Fruit fly (Drosophila melanogaster): ENCODE data around the gene Cht11.
A peak's percentile ranks its signal among the peaks of the same experiment; 100 is the strongest.

The Cht11 gene

DNA sequence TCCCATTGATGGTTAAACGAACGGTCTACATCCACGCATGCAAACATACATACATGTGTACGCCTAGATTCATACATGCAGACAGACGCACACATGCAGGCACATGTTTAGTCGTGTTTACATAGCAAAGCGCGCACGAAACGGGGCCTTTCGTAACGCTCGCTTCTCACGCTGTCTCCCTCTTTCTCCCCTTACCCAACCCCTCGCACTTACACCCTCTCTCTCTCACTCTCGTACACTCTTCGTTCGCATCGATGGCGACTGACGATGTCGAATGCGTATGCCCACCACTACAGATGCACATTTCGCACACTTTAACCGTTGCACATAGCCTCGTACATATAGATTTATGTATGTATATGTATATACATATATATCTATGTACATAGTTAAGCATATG, 16.7 kb upstream of the Cht11 start (continued):
- TF ChIP-seq nerfin-1 (tag; optimal IDR thresholded peaks at IDR 0.05) (peak; percentile 21), CG4707 (GFP tag; optimal IDR thresholded peaks at IDR 0.05) (peak; percentile 7), E2f2 (GFP tag; IDR thresholded peaks at IDR 0.05) (no peak), CG32772 (GFP tag; IDR thresholded peaks at IDR 0.05) (no peak), CG17802 (tag; optimal IDR thresholded peaks at IDR 0.05) (no peak), CG4360 (GFP tag; IDR thresholded peaks at IDR 0.05) (peak; percentile 19; the same call in 1 of the 2 replicates), CG14965 (GFP tag; optimal IDR thresholded peaks at IDR 0.05; ENCODE audit: borderline replicate concordance) (no peak), Ptx1 (GFP tag; IDR thresholded peaks at IDR 0.05) (no peak), CG15011 (GFP tag; optimal IDR thresholded peaks at IDR 0.05) (no peak), CG12744 (GFP tag; optimal IDR thresholded peaks at IDR 0.05) (no peak), hkb (optimal IDR thresholded peaks at IDR 0.05) (no peak), hkb (GFP tag; IDR thresholded peaks at IDR 0.05) (no peak), lbe (GFP tag; optimal IDR thresholded peaks at IDR 0.05) (no peak), kni (GFP tag; optimal IDR thresholded peaks at IDR 0.05) (peak; percentile 86), CG4854 (GFP tag; optimal IDR thresholded peaks at IDR 0.05) (no peak), scrt (GFP tag; optimal IDR thresholded peaks at IDR 0.05) (no peak), nerfin-2 (GFP tag; IDR thresholded peaks at IDR 0.05; ENCODE audit: partially characterized antibody) (no peak), CG7963 (GFP tag; IDR thresholded peaks at IDR 0.05; ENCODE audit: partially characterized antibody) (no peak), gsb-n (tag; optimal IDR thresholded peaks at IDR 0.05) (peak; percentile 17), D (optimal IDR thresholded peaks at IDR 0.05) (peak; percentile 57), D (GFP tag; optimal IDR thresholded peaks at IDR 0.05) (no peak), CG34376 (GFP tag; optimal IDR thresholded peaks at IDR 0.05) (peak; percentile 20), sima (GFP tag; optimal IDR thresholded peaks at IDR 0.05) (no peak), CG4820 (GFP tag; optimal IDR thresholded peaks at IDR 0.05) (no peak), pho (GFP tag; optimal IDR thresholded peaks at IDR 0.05) (no peak), CG8388 (GFP tag; optimal IDR thresholded peaks at IDR 0.05) (no peak), Fer1 (GFP tag; optimal IDR thresholded peaks at IDR 0.05) (peak; percentile 12), tna (GFP tag; IDR thresholded peaks at IDR 0.05; ENCODE audit: partially characterized antibody) (no peak), fd64A (GFP tag; optimal IDR thresholded peaks at IDR 0.05) (no peak), CG1832 (GFP tag; optimal IDR thresholded peaks at IDR 0.05) (peak; percentile 77), cas (GFP tag; IDR thresholded peaks at IDR 0.05) (no peak), Ssrp (tag; optimal IDR thresholded peaks at IDR 0.05) (no peak), CG17829 (tag; optimal IDR thresholded peaks at IDR 0.05) (peak; percentile 27), Lim3 (GFP tag; IDR thresholded peaks at IDR 0.05) (no peak), CG7987 (GFP tag; optimal IDR thresholded peaks at IDR 0.05) (no peak), Nf-YA (GFP tag; IDR thresholded peaks at IDR 0.05) (no peak), CG3407 (GFP tag; optimal IDR thresholded peaks at IDR 0.05) (no peak), CG43689 (GFP tag; IDR thresholded peaks at IDR 0.05) (no peak), Poxn (GFP tag; IDR thresholded peaks at IDR 0.05) (no peak), dati (GFP tag; IDR thresholded peaks at IDR 0.05) (no peak), eyg (GFP tag; optimal IDR thresholded peaks at IDR 0.05) (no peak), CG2199 (GFP tag; IDR thresholded peaks at IDR 0.05) (0 out of 3 replicates have a peak, but pooled peaks have one; percentile 61), mld (GFP tag; IDR thresholded peaks at IDR 0.05; ENCODE audit: partially characterized antibody) (no peak), emc (GFP tag; optimal IDR thresholded peaks at IDR 0.05) (no peak), CG17568 (GFP tag; optimal IDR thresholded peaks at IDR 0.05) (no peak), CG3995 (GFP tag; optimal IDR thresholded peaks at IDR 0.05) (no peak), br (optimal IDR thresholded peaks at IDR 0.05) (no peak), Drgx (GFP tag; IDR thresholded peaks at IDR 0.05) (no peak), CG12104 (GFP tag; optimal IDR thresholded peaks at IDR 0.05) (no peak), hbn (GFP tag; IDR thresholded peaks at IDR 0.05; ENCODE audit: partially characterized antibody) (no peak), ato (GFP tag; IDR thresholded peaks at IDR 0.05; ENCODE audit: partially characterized antibody) (no peak), CG4424 (GFP tag; optimal IDR thresholded peaks at IDR 0.05) (no peak)
